Fruit fly (Drosophila melanogaster): ENCODE data around the gene CG31029.
A peak's percentile ranks its signal among the peaks of the same experiment; 100 is the strongest.

Gene CG31029

dm6 chr3R:30098229-30098628, 34.0 kb downstream of the CG31029 start:
- TF ChIP-seq Dll (optimal IDR thresholded peaks at IDR 0.05) (no peak), EcR (GFP tag; optimal IDR thresholded peaks at IDR 0.05) (no peak), psq (optimal IDR thresholded peaks at IDR 0.05) (no peak), usp (GFP tag; optimal IDR thresholded peaks at IDR 0.05) (no peak), CG8478 (optimal IDR thresholded peaks at IDR 0.05) (no peak), pan (optimal IDR thresholded peaks at IDR 0.05) (no peak)

DNA sequence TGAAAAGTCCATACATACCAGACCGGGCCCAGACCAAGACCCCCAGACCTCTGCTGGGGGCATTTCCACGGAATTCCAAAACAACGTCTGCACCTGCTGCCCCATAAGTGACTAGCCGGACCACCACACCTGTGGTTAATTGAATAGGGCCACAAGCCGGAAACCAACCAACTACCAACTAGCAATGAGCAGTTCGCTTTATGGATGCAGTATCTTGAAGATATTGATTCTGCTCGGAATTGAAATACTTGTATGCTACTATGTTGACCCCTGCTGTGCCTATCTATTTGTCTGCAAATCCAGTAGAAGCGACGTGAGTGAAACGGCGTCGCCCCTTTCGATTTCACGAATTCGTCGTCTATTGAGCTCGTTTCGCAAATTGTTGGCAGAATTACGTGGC, 36.3 kb downstream of the CG31029 start:
- no peak for TF ChIP-seq usp (GFP tag; optimal IDR thresholded peaks at IDR 0.05)
- TF ChIP-seq EcR (GFP tag; optimal IDR thresholded peaks at IDR 0.05) = peak in 1 of 2 experiments; percentile 36

DNA sequence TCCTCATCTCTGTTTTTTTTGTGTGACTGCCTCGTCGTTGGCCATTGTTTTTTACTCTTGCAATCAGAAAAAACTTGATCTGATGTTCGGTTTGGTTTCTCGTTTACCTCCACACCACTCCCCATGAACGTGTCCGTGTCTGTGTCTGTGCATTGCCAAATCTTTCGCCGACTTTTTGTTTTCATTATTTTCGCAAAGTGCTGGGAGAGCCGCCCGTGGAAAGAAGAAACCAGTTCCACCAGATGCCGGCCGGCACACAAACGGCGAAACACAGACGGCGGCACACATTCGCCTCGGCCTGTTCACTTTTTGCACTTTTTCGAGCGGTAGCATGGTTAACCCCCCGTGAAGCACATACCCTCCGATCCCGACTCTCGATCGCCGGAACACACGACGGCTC, 36.8 kb downstream of the CG31029 start:
- TF ChIP-seq EcR (GFP tag; optimal IDR thresholded peaks at IDR 0.05) (no peak), pan (optimal IDR thresholded peaks at IDR 0.05) (no peak), Dll (optimal IDR thresholded peaks at IDR 0.05) (no peak), psq (optimal IDR thresholded peaks at IDR 0.05) (no peak)

- TF ChIP-seq EcR (GFP tag; optimal IDR thresholded peaks at IDR 0.05) (no peak), CG8478 (optimal IDR thresholded peaks at IDR 0.05) (no peak), psq (optimal IDR thresholded peaks at IDR 0.05) (no peak), Dll (optimal IDR thresholded peaks at IDR 0.05) (no peak), usp (GFP tag; optimal IDR thresholded peaks at IDR 0.05) (no peak), pan (optimal IDR thresholded peaks at IDR 0.05) (no peak)
Observed at dm6 chr3R:30092700-30093044, 39.5 kb downstream of the CG31029 start.

- no peak for TF ChIP-seq psq (optimal IDR thresholded peaks at IDR 0.05)
- TF ChIP-seq usp (GFP tag; optimal IDR thresholded peaks at IDR 0.05) = no peak
- TF ChIP-seq Dll (optimal IDR thresholded peaks at IDR 0.05) = no peak
- no peak for TF ChIP-seq pan (optimal IDR thresholded peaks at IDR 0.05)
- no peak for TF ChIP-seq CG8478 (optimal IDR thresholded peaks at IDR 0.05)
- no peak for TF ChIP-seq EcR (GFP tag; optimal IDR thresholded peaks at IDR 0.05)
Observed at dm6 chr3R:30091795-30092699, 40.1 kb downstream of the CG31029 start.

DNA sequence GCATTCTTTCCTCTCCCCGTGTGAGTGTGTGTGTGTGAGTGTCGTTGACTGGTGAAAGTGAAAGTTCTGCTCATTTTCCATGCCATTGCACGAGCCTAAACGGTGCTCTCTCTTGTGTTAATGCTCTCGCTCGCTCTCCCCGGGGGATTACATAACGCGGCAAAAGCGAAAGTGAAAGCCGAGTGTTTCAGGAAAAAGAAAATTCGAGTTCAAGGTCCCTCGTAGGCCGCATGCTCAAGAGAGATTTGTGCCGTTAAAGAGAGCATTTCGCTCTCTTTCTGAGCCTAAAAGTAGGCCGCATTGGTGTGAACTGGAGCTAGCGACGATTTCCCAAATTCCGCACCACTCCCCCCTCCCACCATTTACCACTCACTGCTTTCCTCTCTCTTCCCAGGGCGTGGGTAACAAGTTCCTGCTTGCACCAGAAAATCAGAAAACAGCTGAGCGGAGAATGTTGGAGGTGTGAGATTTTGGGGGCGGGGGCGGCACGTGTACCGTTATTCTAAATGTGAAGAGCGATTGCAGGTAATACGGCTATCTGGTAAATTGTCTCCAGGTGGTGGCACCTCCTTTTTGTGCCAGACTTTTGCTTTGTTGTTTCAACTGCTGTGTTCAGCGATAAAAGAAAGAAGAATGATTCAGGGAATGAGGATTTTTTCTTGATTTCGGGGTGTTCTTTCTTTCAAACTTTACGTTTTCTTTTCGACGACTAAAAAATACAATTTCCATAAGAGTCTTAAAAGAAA, 41.8 kb downstream of the CG31029 start:
- peak in 1 of 2 experiments; percentile 64 for TF ChIP-seq EcR (GFP tag; optimal IDR thresholded peaks at IDR 0.05)
- TF ChIP-seq CG8478 (optimal IDR thresholded peaks at IDR 0.05) = no peak
- no peak for TF ChIP-seq pan (optimal IDR thresholded peaks at IDR 0.05)

DNA sequence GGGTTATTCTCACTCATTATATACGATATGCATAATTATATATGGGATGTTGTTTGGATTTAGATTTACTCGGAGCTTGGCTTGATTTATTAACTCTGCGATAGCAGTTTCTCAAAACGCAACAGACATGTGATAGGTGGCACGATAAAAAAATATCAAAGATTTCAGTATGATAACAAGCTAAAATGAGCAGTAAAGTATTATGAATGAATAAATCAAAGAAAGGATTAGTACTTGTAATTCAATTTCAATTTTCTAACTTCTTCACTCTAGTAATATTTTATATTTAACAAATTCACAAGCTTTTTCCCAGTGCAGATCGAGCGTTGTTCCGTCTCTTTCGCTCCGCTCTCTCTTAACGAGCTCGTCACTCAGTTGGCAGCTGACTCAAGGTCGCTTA, 48.1 kb downstream of the CG31029 start:
- TF ChIP-seq usp (GFP tag; optimal IDR thresholded peaks at IDR 0.05) (no peak), Dll (optimal IDR thresholded peaks at IDR 0.05) (no peak), EcR (GFP tag; optimal IDR thresholded peaks at IDR 0.05) (no peak), psq (optimal IDR thresholded peaks at IDR 0.05) (no peak), pan (optimal IDR thresholded peaks at IDR 0.05) (no peak), CG8478 (optimal IDR thresholded peaks at IDR 0.05) (no peak)

DNA sequence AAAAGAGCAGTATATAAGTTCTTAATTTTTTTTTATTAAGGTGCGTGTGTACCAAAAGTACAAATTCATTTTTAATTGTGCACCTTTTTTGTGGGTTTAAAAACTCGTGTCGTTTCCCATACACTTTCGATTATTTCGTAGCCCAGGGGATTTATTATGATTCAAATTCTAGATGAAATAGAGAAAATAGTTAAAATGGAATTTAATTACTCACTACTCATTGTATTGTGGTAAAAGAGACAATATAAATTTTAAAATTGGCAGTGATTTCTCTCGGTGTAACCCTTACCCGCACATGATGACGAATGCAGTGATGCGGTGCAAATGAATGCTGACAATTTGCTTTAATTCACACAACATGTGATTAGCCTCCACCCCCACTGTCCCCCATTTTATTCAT, 49.0 kb downstream of the CG31029 start:
- TF ChIP-seq psq (optimal IDR thresholded peaks at IDR 0.05) (no peak), usp (GFP tag; optimal IDR thresholded peaks at IDR 0.05) (no peak), Dll (optimal IDR thresholded peaks at IDR 0.05) (no peak), CG8478 (optimal IDR thresholded peaks at IDR 0.05) (no peak), pan (optimal IDR thresholded peaks at IDR 0.05) (no peak), EcR (GFP tag; optimal IDR thresholded peaks at IDR 0.05) (no peak)

Data from whole organism.